Worm (Caenorhabditis elegans): ENCODE data around the gene C07A4.2.

DNA sequence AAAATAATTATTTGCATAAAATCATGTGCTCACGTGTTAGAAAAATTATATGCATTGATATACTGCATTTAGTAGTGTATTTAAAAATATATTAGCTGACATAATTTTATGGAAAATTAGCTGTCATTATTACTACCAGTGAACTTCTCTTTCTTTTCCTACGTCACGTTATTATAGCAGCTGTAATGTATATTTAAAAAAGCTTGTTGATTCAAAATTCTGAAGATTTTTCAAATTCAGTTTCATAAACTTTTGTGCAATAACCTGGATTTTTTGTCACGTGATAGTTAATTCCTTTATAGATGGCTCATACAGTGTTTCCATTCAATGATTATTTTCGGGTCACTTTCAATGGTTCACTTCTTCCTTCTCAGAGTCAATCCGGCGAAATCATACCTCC, 40.5 kb downstream of the C07A4.2 start, which contains the start of gene F44A6.3:
- TF ChIP-seq ets-7 (tag; optimal IDR thresholded peaks at IDR 0.05): no peak
- TF ChIP-seq ama-1 (optimal IDR thresholded peaks at IDR 0.05): no peak
- TF ChIP-seq sea-1 (GFP tag; conservative IDR thresholded peaks at IDR 0.05): no peak
- no peak for TF ChIP-seq F13C5.2 (tag; optimal IDR thresholded peaks at IDR 0.05)
- no peak for TF ChIP-seq tra-4 (tag; optimal IDR thresholded peaks at IDR 0.05)
- TF ChIP-seq scrt-1 (GFP tag; IDR thresholded peaks at IDR 0.05): no peak
- no peak for TF ChIP-seq aly-1 (tag; optimal IDR thresholded peaks at IDR 0.05)
- TF ChIP-seq ceh-13 (GFP tag; optimal IDR thresholded peaks at IDR 0.05): no peak
- TF ChIP-seq hmbx-1 (tag; optimal IDR thresholded peaks at IDR 0.05): no peak
- no peak for TF ChIP-seq flt-1 (GFP tag; IDR thresholded peaks at IDR 0.05)
- no peak for TF ChIP-seq hmg-4 (GFP tag; optimal IDR thresholded peaks at IDR 0.05)
- no peak for TF ChIP-seq B0310.2 (tag; optimal IDR thresholded peaks at IDR 0.05)
